Worm (Caenorhabditis elegans) whole organism, early embryonic: Measurements from ENCODE around the gene crn-3.

Experiments used
- B0310.2 ChIP-seq: sonication (generic microtip); optimal IDR thresholded peaks from 2 replicates; lab custom pipeline; 2016; ENCODE audit warnings: mild to moderate bottlenecking, missing genetic modification characterization, missing compliant biosample characterization
- F13C5.2 ChIP-seq: sonication (generic microtip); optimal IDR thresholded peaks from 2 replicates; lab custom pipeline; 2017; ENCODE audit warnings: mild to moderate bottlenecking, missing genetic modification characterization, inconsistent platforms, missing compliant biosample characterization
- aly-1 ChIP-seq: sonication (generic microtip); optimal IDR thresholded peaks from 2 replicates; lab custom pipeline; 2016; ENCODE audit warnings: missing genetic modification characterization, missing compliant biosample characterization
- ama-1 ChIP-seq: fragments of 150-350 bp; optimal IDR thresholded peaks from 2 replicates; lab custom pipeline; 2014
- ceh-13 ChIP-seq: fragments of 200-800 bp; sonication (Bioruptor generic); optimal IDR thresholded peaks from 2 replicates; lab custom pipeline; 2018; ENCODE audit warnings: mild to moderate bottlenecking, missing genetic modification characterization, missing compliant biosample characterization
- ceh-36 ChIP-seq: sonication (generic microtip); optimal IDR thresholded peaks from 2 replicates; lab custom pipeline; 2016; ENCODE audit warnings: missing genetic modification characterization, inconsistent platforms, missing compliant biosample characterization
- ets-7 ChIP-seq: sonication (generic microtip); optimal IDR thresholded peaks from 2 replicates; lab custom pipeline; 2016; ENCODE audit warnings: missing genotype, missing genetic modification characterization, missing compliant biosample characterization
- flt-1 ChIP-seq: fragments of 200-800 bp; sonication (Bioruptor generic); IDR thresholded peaks from 2 replicates; pipeline ENCODE4 v1.3.6; 2022; ENCODE audit warnings: missing genetic modification characterization, missing compliant biosample characterization
- hmbx-1 ChIP-seq: sonication (generic microtip); optimal IDR thresholded peaks from 2 replicates; lab custom pipeline; 2016; ENCODE audit warnings: mild to moderate bottlenecking, missing genetic modification characterization, missing compliant biosample characterization
- hmg-4 ChIP-seq: fragments of 200-800 bp; sonication (Bioruptor generic); optimal IDR thresholded peaks from 2 replicates; lab custom pipeline; 2018; ENCODE audit warnings: mild to moderate bottlenecking, missing genetic modification characterization, missing compliant biosample characterization
- hnd-1 ChIP-seq: sonication (generic microtip); optimal IDR thresholded peaks from 2 replicates; lab custom pipeline; 2016; ENCODE audit warnings: missing genetic modification characterization, missing compliant biosample characterization
- pes-1 ChIP-seq: fragments of 200-800 bp; sonication (Bioruptor generic); IDR thresholded peaks from 2 replicates; pipeline ENCODE4 v1.3.6; 2022; ENCODE audit warnings: missing genetic modification reagents, missing genetic modification characterization, missing compliant biosample characterization
- scrt-1 ChIP-seq: fragments of 200-800 bp; sonication (Bioruptor generic); IDR thresholded peaks from 2 replicates; pipeline ENCODE4 v1.3.6; 2022; ENCODE audit warnings: missing genetic modification characterization, missing compliant biosample characterization
- sea-1 ChIP-seq: fragments of 200-800 bp; sonication (Bioruptor generic); conservative IDR thresholded peaks from 2 replicates; pipeline ENCODE4 v1.3.6; 2022; ENCODE audit warnings: missing genetic modification characterization, missing compliant biosample characterization
- tbx-11 ChIP-seq: fragments of 200-800 bp; sonication (Bioruptor generic); IDR thresholded peaks from 2 replicates; pipeline ENCODE4 v1.3.6; 2022; ENCODE audit warnings: missing genetic modification characterization, missing compliant biosample characterization
- tbx-37 ChIP-seq: fragments of 200-800 bp; sonication (Bioruptor generic); conservative IDR thresholded peaks from 2 replicates; pipeline ENCODE4 v1.3.6; 2022; ENCODE audit warnings: missing genetic modification reagents, missing genetic modification characterization, missing compliant biosample characterization
- tra-4 ChIP-seq: sonication (generic microtip); optimal IDR thresholded peaks from 2 replicates; lab custom pipeline; 2017; ENCODE audit warnings: missing genetic modification characterization, missing compliant biosample characterization

The crn-3 gene

DNA sequence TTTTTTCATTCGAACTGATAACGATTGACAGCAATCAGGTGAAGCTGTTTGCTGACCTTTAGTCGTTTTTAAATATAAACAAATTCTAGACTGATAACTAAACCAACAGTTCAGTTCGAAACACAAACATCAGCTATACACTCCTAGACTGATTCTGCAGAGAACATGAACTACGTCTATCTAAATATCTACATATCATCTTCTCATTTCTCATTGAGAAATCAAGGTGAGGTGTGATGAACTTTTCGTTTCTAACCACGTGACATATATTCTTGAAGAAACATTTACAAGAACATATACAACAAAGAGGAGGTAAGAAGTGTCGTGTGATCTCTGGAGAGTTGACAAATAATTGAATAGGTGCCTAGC is 30.7 kb upstream of the crn-3 start:
- TF ChIP-seq aly-1 (tag; lab: Kevin White, UChicago) (no peak), ceh-36 (tag; lab: Kevin White, UChicago) (no peak), flt-1 (GFP tag; lab: Robert Waterston, UW) (no peak), F13C5.2 (tag; lab: Kevin White, UChicago) (no peak), tbx-37 (no peak), ama-1 (no peak), hmg-4 (GFP tag; lab: Kevin White, UChicago) (no peak), ceh-13 (GFP tag; lab: Kevin White, UChicago) (no peak), tra-4 (tag; lab: Kevin White, UChicago) (no peak), hnd-1 (no peak), ets-7 (no peak), sea-1 (GFP tag; lab: Robert Waterston, UW) (no peak), tbx-11 (GFP tag; lab: Robert Waterston, UW) (no peak), pes-1 (GFP tag; lab: Robert Waterston, UW) (no peak), scrt-1 (GFP tag; lab: Robert Waterston, UW) (no peak), B0310.2 (no peak), hmbx-1 (tag; lab: Kevin White, UChicago) (no peak)

ce11 chrII:10558345-10558744 is 29.5 kb upstream of the crn-3 start:
- TF ChIP-seq sea-1 (GFP tag; lab: Robert Waterston, UW) (no peak), hmbx-1 (tag; lab: Kevin White, UChicago) (no peak)

DNA sequence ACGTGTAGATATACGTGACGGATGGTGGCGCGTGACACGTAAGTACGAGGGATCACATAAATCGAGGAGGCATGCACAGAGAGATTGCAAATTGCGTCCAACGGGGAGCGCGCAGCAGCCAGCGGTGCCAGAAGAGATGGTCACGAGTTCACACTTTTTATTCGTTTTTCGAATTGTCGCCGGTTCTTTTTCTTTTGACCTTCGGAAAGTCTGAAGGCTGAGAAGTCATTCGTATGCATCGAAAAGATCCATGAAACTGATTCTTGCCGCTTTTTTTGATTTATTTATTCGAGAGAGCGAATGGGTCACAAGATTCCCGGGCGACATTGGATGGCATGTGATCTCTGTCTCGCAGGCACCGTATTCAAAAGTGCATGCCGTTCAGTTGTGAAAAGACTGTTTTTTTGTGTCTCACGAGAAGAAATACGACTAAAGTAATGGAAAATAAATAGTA is 28.9 kb upstream of the crn-3 start:
- TF ChIP-seq hmg-4 (GFP tag; lab: Kevin White, UChicago) = no peak
- no peak for TF ChIP-seq tbx-37
- TF ChIP-seq ama-1 = no peak
- no peak for TF ChIP-seq hmbx-1 (tag; lab: Kevin White, UChicago)
- no peak for TF ChIP-seq B0310.2
- TF ChIP-seq ets-7 = no peak
- TF ChIP-seq sea-1 (GFP tag; lab: Robert Waterston, UW) = no peak
- TF ChIP-seq tbx-11 (GFP tag; lab: Robert Waterston, UW) = no peak
- no peak for TF ChIP-seq flt-1 (GFP tag; lab: Robert Waterston, UW)

- TF ChIP-seq hmbx-1 (tag; lab: Kevin White, UChicago) (no peak), aly-1 (tag; lab: Kevin White, UChicago) (no peak), ceh-13 (GFP tag; lab: Kevin White, UChicago) (no peak), flt-1 (GFP tag; lab: Robert Waterston, UW) (no peak), tra-4 (tag; lab: Kevin White, UChicago) (no peak), F13C5.2 (tag; lab: Kevin White, UChicago) (no peak), ets-7 (no peak), hnd-1 (no peak), sea-1 (GFP tag; lab: Robert Waterston, UW) (no peak), scrt-1 (GFP tag; lab: Robert Waterston, UW) (no peak), pes-1 (GFP tag; lab: Robert Waterston, UW) (no peak), ama-1 (no peak), ceh-36 (tag; lab: Kevin White, UChicago) (no peak), tbx-11 (GFP tag; lab: Robert Waterston, UW) (no peak), hmg-4 (GFP tag; lab: Kevin White, UChicago) (no peak), B0310.2 (no peak), tbx-37 (no peak)
Observed at ce11 chrII:10559671-10560184, 28.1 kb upstream of the crn-3 start.

ce11 chrII:10563368-10563767 is 24.5 kb upstream of the crn-3 start, which contains the start of gene cdc-48.1:
Gene cdc-48.1, minus strand, starts transcription at chrII:10563407.
- TF ChIP-seq ets-7 (peak; percentile 45), ama-1 (no peak), ceh-36 (tag; lab: Kevin White, UChicago) (peak; percentile 54), hmbx-1 (tag; lab: Kevin White, UChicago) (peak; percentile 51), pes-1 (GFP tag; lab: Robert Waterston, UW) (peak; percentile 82), hmg-4 (GFP tag; lab: Kevin White, UChicago) (peak; percentile 65), tbx-11 (GFP tag; lab: Robert Waterston, UW) (peak; percentile 57; the same call in 1 of the 2 replicates), F13C5.2 (tag; lab: Kevin White, UChicago) (peak; percentile 99), ceh-13 (GFP tag; lab: Kevin White, UChicago) (peak; percentile 47), B0310.2 (peak; percentile 74), scrt-1 (GFP tag; lab: Robert Waterston, UW) (peak; percentile 57; the same call in 1 of the 2 replicates), tbx-37 (peak; percentile 75), flt-1 (GFP tag; lab: Robert Waterston, UW) (peak; percentile 81), tra-4 (tag; lab: Kevin White, UChicago) (peak; percentile 60), hnd-1 (peak; percentile 42), sea-1 (GFP tag; lab: Robert Waterston, UW) (peak; percentile 86), aly-1 (tag; lab: Kevin White, UChicago) (no peak)

DNA sequence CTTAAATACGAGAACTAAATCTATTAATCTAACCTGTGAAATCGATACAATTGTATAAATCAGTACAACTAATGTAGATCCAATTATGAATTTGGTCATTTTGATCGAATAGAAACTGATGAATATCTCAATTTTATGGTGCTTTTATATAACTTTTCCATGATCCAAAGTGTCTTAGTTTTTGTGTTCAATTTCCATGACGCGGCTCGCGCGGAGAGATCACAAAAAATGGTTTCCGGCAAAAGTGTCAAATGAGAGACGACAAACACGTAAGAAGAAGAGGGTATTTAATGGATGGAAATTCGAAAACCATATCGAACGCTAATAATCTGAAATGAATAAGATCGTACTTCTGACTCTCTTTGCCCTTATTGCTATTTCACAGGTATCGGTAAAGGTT is 23.3 kb upstream of the crn-3 start, which contains the start of the genes C06A1.6 and C06A1.7:
C06A1.6 (minus strand) TSS at position 101 of the 400 bp plus-strand sequence.
C06A1.7 (plus strand) TSS at position 314 of the 400 bp plus-strand sequence.
- TF ChIP-seq F13C5.2 (tag; lab: Kevin White, UChicago) (no peak), flt-1 (GFP tag; lab: Robert Waterston, UW) (no peak), hmg-4 (GFP tag; lab: Kevin White, UChicago) (no peak), ets-7 (no peak), ama-1 (no peak), sea-1 (GFP tag; lab: Robert Waterston, UW) (no peak), scrt-1 (GFP tag; lab: Robert Waterston, UW) (no peak), ceh-13 (GFP tag; lab: Kevin White, UChicago) (no peak), hmbx-1 (tag; lab: Kevin White, UChicago) (no peak), pes-1 (GFP tag; lab: Robert Waterston, UW) (no peak)

- TF ChIP-seq tbx-11 (GFP tag; lab: Robert Waterston, UW) (no peak), hmbx-1 (tag; lab: Kevin White, UChicago) (no peak), ets-7 (no peak), scrt-1 (GFP tag; lab: Robert Waterston, UW) (no peak)
Observed at ce11 chrII:10566458-10566857, 21.4 kb upstream of the crn-3 start.
